Worm (Caenorhabditis elegans): ENCODE data around the gene sdz-31.

Gene sdz-31

DNA sequence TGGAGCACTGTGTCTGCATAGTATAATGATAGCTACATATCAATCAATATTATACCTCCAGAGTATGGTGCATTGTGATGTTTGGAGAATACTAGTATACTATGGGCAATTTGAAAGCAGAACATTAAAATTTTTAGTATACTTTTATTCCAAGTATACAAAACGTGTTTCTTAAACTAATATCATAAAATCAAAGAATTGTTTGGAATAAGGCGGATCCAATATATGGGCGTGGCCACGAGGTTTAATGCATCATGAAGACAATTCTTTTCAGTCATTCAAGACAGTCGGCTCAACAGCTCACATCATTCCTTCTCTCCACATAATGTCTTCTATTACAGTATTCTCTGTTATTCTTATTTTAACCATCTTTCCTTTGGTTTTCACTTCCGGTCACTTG is at the start of gene sdz-31:
sdz-31 (plus strand) TSS at position 301 of the 400 bp plus-strand sequence.
- no peak for TF ChIP-seq nhr-77 (tag; optimal IDR thresholded peaks at IDR 0.05)
- no peak for TF ChIP-seq lin-11 (tag; optimal IDR thresholded peaks at IDR 0.05)
- TF ChIP-seq lsy-2 (tag; optimal IDR thresholded peaks at IDR 0.05), result no peak
- no peak for TF ChIP-seq ztf-11 (tag; optimal IDR thresholded peaks at IDR 0.05)
- TF ChIP-seq snpc-4 (tag; optimal IDR thresholded peaks at IDR 0.05), result no peak
- no peak for TF ChIP-seq lin-13 (GFP tag; optimal IDR thresholded peaks at IDR 0.05)
- TF ChIP-seq unc-55 (GFP tag; optimal IDR thresholded peaks at IDR 0.05), result no peak
- TF ChIP-seq mab-5 (tag; optimal IDR thresholded peaks at IDR 0.05), result no peak
- TF ChIP-seq unc-39 (tag; optimal IDR thresholded peaks at IDR 0.05), result no peak

DNA sequence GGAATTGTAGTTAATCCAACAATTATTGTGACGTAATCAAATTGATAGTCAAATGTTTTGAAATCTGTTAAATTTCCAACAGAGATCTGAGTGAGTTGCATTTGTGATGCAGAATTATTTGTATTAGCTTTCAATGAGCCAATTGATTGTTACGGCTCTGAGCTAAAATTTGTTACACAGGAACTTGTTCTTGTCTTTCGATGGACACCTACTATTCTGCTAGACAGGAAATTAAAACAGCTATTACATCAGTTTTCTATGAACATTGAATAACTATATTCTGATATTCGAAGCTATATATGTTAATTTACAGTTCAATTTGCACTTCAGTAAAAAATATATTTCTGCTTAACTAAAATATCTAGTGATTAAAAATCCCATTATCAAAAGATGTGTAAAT is 46.1 kb upstream of the sdz-31 start, which contains the start of gene sru-40:
sru-40 (minus strand) TSS at position 101 of the 400 bp plus-strand sequence.
- no peak for TF ChIP-seq ama-1 (optimal IDR thresholded peaks at IDR 0.05)
- no peak for TF ChIP-seq elt-3 (tag; optimal IDR thresholded peaks at IDR 0.05)
- TF ChIP-seq ztf-1 (GFP tag; conservative IDR thresholded peaks at IDR 0.05), result no peak
- TF ChIP-seq ZK546.5 (tag; optimal IDR thresholded peaks at IDR 0.05), result no peak
- no peak for TF ChIP-seq nhr-11 (tag; optimal IDR thresholded peaks at IDR 0.05)
- TF ChIP-seq nhr-10 (tag; optimal IDR thresholded peaks at IDR 0.05), result no peak
- no peak for TF ChIP-seq ceh-16 (tag; optimal IDR thresholded peaks at IDR 0.05)
- TF ChIP-seq elt-1 (tag; optimal IDR thresholded peaks at IDR 0.05), result no peak
- no peak for TF ChIP-seq nhr-25 (tag; optimal IDR thresholded peaks at IDR 0.05)
- TF ChIP-seq ztf-4 (tag; optimal IDR thresholded peaks at IDR 0.05), result no peak
- no peak for TF ChIP-seq ceh-82 (tag; optimal IDR thresholded peaks at IDR 0.05)
- no peak for TF ChIP-seq snpc-4 (tag; optimal IDR thresholded peaks at IDR 0.05)

- TF ChIP-seq unc-62 (GFP tag; optimal IDR thresholded peaks at IDR 0.05), result no peak
- no peak for TF ChIP-seq egl-27 (tag; optimal IDR thresholded peaks at IDR 0.05)
- no peak for TF ChIP-seq nhr-12 (tag; optimal IDR thresholded peaks at IDR 0.05)
- no peak for TF ChIP-seq nhr-77 (tag; optimal IDR thresholded peaks at IDR 0.05)
Observed at ce11 chrV:9835945-9836344, 44.0 kb upstream of the sdz-31 start, which contains the start of gene sru-38. TSS of gene sru-38 (minus strand) at chrV:9836045.

DNA sequence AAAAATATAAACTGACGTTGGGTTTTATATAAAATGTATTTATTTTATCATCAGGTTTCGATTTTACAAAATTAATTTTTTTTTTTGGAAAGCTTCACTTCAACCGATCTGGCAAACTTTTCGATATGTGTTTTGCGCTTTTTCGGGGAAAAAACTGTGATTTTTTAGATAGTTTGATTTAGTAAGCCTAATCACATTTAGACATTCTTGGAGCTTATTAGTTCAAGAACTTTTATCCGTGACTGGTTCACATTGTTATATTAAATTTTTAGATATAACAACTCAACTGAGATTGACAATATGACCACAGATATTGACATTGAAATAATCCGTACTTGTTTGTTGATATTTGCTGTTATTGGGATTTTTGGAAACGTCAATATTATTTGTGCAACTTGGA is 42.3 kb upstream of the sdz-31 start, which contains the start of gene srsx-21:
srsx-21 (plus strand) TSS at position 301 of the 400 bp plus-strand sequence.
- no peak for TF ChIP-seq sem-4 (tag; optimal IDR thresholded peaks at IDR 0.05)
- TF ChIP-seq crh-2 (tag; optimal IDR thresholded peaks at IDR 0.05), result no peak
- no peak for TF ChIP-seq alr-1 (tag; optimal IDR thresholded peaks at IDR 0.05)
- no peak for TF ChIP-seq snpc-4 (tag; optimal IDR thresholded peaks at IDR 0.05)
- no peak for TF ChIP-seq nhr-11 (tag; optimal IDR thresholded peaks at IDR 0.05)
- TF ChIP-seq unc-62 (GFP tag; optimal IDR thresholded peaks at IDR 0.05), result no peak
- no peak for TF ChIP-seq lsy-2 (tag; optimal IDR thresholded peaks at IDR 0.05)
- TF ChIP-seq blmp-1 (tag; optimal IDR thresholded peaks at IDR 0.05; ENCODE audit: insufficient read depth), result no peak

DNA sequence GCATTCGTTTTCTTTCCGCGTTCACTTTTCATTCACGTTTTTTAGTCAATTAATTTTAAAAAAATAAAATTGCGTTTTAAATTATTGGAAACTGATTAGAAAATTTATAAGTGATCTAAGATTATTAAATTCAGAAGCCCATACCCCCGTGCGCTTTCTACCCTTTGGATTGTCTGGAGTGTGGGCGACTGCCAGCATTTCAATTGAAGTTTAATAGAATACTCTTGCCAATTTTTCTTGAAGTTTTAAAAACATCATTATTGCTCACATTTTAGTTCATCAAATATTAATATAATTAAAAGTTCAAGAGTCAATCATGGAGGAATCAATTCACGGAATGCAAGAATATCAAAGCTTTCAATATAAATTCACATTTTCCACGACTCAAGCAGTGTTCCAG is 38.6 kb upstream of the sdz-31 start, which contains the start of gene sru-36:
sru-36 (plus strand) TSS at position 301 of the 400 bp plus-strand sequence.
- TF ChIP-seq blmp-1 (tag; optimal IDR thresholded peaks at IDR 0.05; ENCODE audit: insufficient read depth) (no peak), nhr-237 (tag; optimal IDR thresholded peaks at IDR 0.05) (no peak), egl-27 (tag; optimal IDR thresholded peaks at IDR 0.05) (no peak), sma-9 (GFP tag; optimal IDR thresholded peaks at IDR 0.05) (no peak), sma-9 (tag; optimal IDR thresholded peaks at IDR 0.05) (no peak), C34F6.9 (tag; optimal IDR thresholded peaks at IDR 0.05) (no peak), nhr-129 (tag; optimal IDR thresholded peaks at IDR 0.05) (no peak), fos-1 (tag; optimal IDR thresholded peaks at IDR 0.05) (no peak), unc-55 (GFP tag; optimal IDR thresholded peaks at IDR 0.05) (no peak), sma-3 (GFP tag; optimal IDR thresholded peaks at IDR 0.05) (no peak), sem-4 (tag; optimal IDR thresholded peaks at IDR 0.05) (no peak)

DNA sequence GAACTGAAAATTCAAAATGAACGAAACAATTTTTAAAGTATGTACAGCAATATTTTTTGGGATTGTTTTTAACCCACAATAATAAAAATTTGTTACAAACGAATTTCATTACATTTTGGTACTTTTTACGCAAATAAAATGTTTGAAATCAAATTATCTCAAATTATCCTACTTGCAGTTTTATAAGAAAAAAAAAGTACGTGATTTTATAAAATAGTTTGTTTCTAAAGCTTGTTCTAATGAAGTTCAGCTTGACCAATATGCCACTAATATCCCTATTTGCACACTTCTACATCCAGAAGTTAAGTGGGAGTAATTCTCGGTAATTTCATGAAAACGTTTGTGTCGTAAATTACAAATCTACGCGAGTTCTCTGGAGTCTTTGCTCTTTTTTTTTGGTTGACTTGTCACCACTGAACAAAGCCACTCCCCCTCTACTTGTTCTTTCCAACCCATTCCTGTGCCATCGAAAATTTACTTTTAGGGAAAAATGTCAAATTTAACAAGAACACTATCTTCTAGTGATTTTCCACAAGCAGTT is 36.5 kb upstream of the sdz-31 start, which contains the start of gene sru-8:
sru-8 (plus strand) TSS at position 491 of the 541 bp plus-strand sequence.
- TF ChIP-seq peb-1 (tag; optimal IDR thresholded peaks at IDR 0.05) (no peak), lin-11 (tag; optimal IDR thresholded peaks at IDR 0.05) (no peak), nhr-12 (tag; optimal IDR thresholded peaks at IDR 0.05) (no peak), nhr-10 (tag; optimal IDR thresholded peaks at IDR 0.05) (no peak), elt-1 (tag; optimal IDR thresholded peaks at IDR 0.05) (no peak), dmd-4 (tag; optimal IDR thresholded peaks at IDR 0.05) (no peak), nhr-77 (tag; optimal IDR thresholded peaks at IDR 0.05) (no peak)

Data from whole organism, L2 larva.